Fruit fly (Drosophila melanogaster) whole organism, wandering third instar larva: Measurements from ENCODE around the gene Or9a.

Experiments
- CG9705 ChIP-seq: fragments of 200-800 bp; sonication (Bioruptor generic); optimal IDR thresholded peaks from 2 replicates; lab custom pipeline; 2018; ENCODE audit warnings: missing biosample characterization, mild to moderate bottlenecking, missing genetic modification characterization
- GATAd ChIP-seq: sonication (Bioruptor generic); optimal IDR thresholded peaks from 2 replicates; lab custom pipeline; 2016; ENCODE audit warnings: missing biosample characterization, missing genetic modification characterization
- Hr78 ChIP-seq: fragments of >200 bp; optimal IDR thresholded peaks from 2 replicates; lab custom pipeline; 2017; ENCODE audit warnings: missing biosample characterization, missing genetic modification characterization
- Rel ChIP-seq, 2 experiments: fragments of 200-800 bp; sonication (Bioruptor generic) in 1 of 2; optimal IDR thresholded peaks; 2 replicates in 1 of 2; 3 replicates in 1 of 2; lab custom pipeline; 2016 to 2019; ENCODE audit warnings: mild to moderate bottlenecking in 2 of 2, missing biosample characterization in 2 of 2, missing genetic modification characterization in 2 of 2, moderate library complexity in 1 of 2
- Vsx2 ChIP-seq: fragments of 200-300, 225-300 bp; sonication (Bioruptor generic); optimal IDR thresholded peaks from 2 replicates; lab custom pipeline; 2018; ENCODE audit warnings: missing biosample characterization, missing genetic modification characterization; ENCODE audit not compliant: partially characterized antibody
- brk ChIP-seq: fragments of 200-800 bp; sonication (Bioruptor generic); optimal IDR thresholded peaks from 2 replicates; lab custom pipeline; 2016; ENCODE audit warnings: missing biosample characterization, mild to moderate bottlenecking, missing genetic modification characterization
- dmrt93B ChIP-seq: fragments of 200-800 bp; sonication (Bioruptor generic); optimal IDR thresholded peaks from 2 replicates; lab custom pipeline; 2018; ENCODE audit warnings: missing biosample characterization, mild to moderate bottlenecking, missing genetic modification characterization
- ey ChIP-seq: fragments of 200-800 bp; sonication (Bioruptor generic); optimal IDR thresholded peaks from 2 replicates; lab custom pipeline; 2016; ENCODE audit warnings: missing biosample characterization, missing genetic modification characterization
- h ChIP-seq: fragments of 200-800 bp; sonication (Bioruptor generic); optimal IDR thresholded peaks from 3 replicates; lab custom pipeline; 2016; ENCODE audit warnings: missing biosample characterization, mild to moderate bottlenecking, missing genetic modification characterization
- pan ChIP-seq: fragments of >200 bp; optimal IDR thresholded peaks from 2 replicates; lab custom pipeline; 2017
- psq ChIP-seq: fragments of 200-800 bp; sonication (Bioruptor generic); optimal IDR thresholded peaks from 3 replicates; lab custom pipeline; 2017; ENCODE audit warnings: missing biosample characterization, mild to moderate bottlenecking, missing genetic modification characterization, moderate library complexity
- tai ChIP-seq: sonication (Bioruptor generic); optimal IDR thresholded peaks from 2 replicates; lab custom pipeline; 2016; ENCODE audit warnings: missing biosample characterization, missing genetic modification characterization
- usp ChIP-seq: fragments of >200 bp; optimal IDR thresholded peaks from 2 replicates; lab custom pipeline; 2017; ENCODE audit warnings: missing biosample characterization, missing genetic modification characterization

DNA sequence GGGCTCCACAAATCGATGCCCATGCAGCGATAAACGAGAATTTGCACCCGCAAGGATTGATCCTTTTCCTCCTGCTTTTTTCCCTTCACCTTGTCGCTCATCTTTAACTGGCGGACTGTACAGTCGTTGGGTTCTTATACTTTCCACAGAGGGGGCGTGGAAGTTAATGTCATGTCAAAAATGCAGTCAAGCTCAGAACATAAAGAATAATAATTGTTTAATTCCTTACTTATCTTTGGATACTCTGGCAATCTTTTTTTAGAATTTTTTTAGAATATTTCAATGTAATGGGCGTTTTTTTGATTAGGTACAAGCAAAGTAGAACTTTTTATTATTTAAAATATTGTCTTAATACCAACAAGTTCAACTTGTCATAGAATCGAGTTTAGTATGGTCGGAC lies at the start of gene Or9a:
- no peak for TF ChIP-seq dmrt93B (GFP tag; lab: Kevin White, UChicago)
- no peak for TF ChIP-seq pan
- TF ChIP-seq tai: no peak
- no peak for TF ChIP-seq CG9705 (GFP tag; lab: Kevin White, UChicago)
- TF ChIP-seq Hr78: no peak
- TF ChIP-seq ey (GFP tag; lab: Kevin White, UChicago): no peak
- TF ChIP-seq Vsx2 (GFP tag; lab: Kevin White, UChicago): no peak
- no peak for TF ChIP-seq h
- TF ChIP-seq brk (GFP tag; lab: Kevin White, UChicago): no peak
- TF ChIP-seq GATAd (GFP tag; lab: Kevin White, UChicago): no peak
- TF ChIP-seq Rel (GFP tag; optimal IDR thresholded peaks at IDR 0.05; lab: Kevin White, UChicago): no peak
- TF ChIP-seq Rel (tag; optimal IDR thresholded peaks at IDR 0.05; lab: Kevin White, UChicago): no peak
- no peak for TF ChIP-seq usp (GFP tag; lab: Kevin White, UChicago)
- TF ChIP-seq psq (GFP tag; lab: Kevin White, UChicago): no peak
